Fruit fly (Drosophila melanogaster) S2 (cell line): ENCODE data around the gene CG7656.

Experiments used
- CG8478 ChIP-seq: fragments of >200 bp; optimal IDR thresholded peaks from 2 replicates; lab custom pipeline; 2018
- CTCF ChIP-seq, 2 experiments: fragments of >200 bp; optimal IDR thresholded peaks; 2 replicates each; lab custom pipeline; 2018

- TF ChIP-seq CG8478 (lab: Kevin White, UChicago) (no peak), CTCF (optimal IDR thresholded peaks at IDR 0.05; lab: Kevin White, UChicago) (no peak)
Measured at dm6 chr3L:15625676-15626414, 37.9 kb upstream of the CG7656 start.
